Fruit fly (Drosophila melanogaster) whole organism, wandering third instar larva: Measurements from ENCODE around the gene Cpr67B.
A peak's percentile ranks its signal among the peaks of the same experiment; 100 is the strongest.

Experiments
- Abd-B ChIP-seq: fragments of >200 bp; optimal IDR thresholded peaks from 2 replicates; lab custom pipeline; 2017; ENCODE audit warnings: missing biosample characterization, missing genetic modification characterization
- Dfd ChIP-seq: fragments of >200 bp; optimal IDR thresholded peaks from 2 replicates; lab custom pipeline; 2017; ENCODE audit warnings: missing biosample characterization, missing genetic modification characterization
- Hnf4 ChIP-seq: fragments of 200-800 bp; sonication (Bioruptor generic); optimal IDR thresholded peaks from 2 replicates; lab custom pipeline; 2016; ENCODE audit warnings: missing biosample characterization, mild to moderate bottlenecking, missing genetic modification characterization
- Hr78 ChIP-seq: fragments of >200 bp; optimal IDR thresholded peaks from 2 replicates; lab custom pipeline; 2017; ENCODE audit warnings: missing biosample characterization, missing genetic modification characterization
- Mio ChIP-seq: sonication (Bioruptor generic); optimal IDR thresholded peaks from 2 replicates; lab custom pipeline; 2016; ENCODE audit warnings: missing biosample characterization, missing genetic modification characterization
- Myc ChIP-seq: fragments of >200 bp; optimal IDR thresholded peaks from 2 replicates; lab custom pipeline; 2017
- OdsH ChIP-seq: fragments of 200-800 bp; sonication (Bioruptor generic); optimal IDR thresholded peaks from 2 replicates; lab custom pipeline; 2016; ENCODE audit warnings: missing biosample characterization, mild to moderate bottlenecking, missing genetic modification characterization
- Rel ChIP-seq, 2 experiments: fragments of 200-800 bp; sonication (Bioruptor generic) in 1 of 2; optimal IDR thresholded peaks; 2 replicates in 1 of 2; 3 replicates in 1 of 2; lab custom pipeline; 2016 to 2019; ENCODE audit warnings: mild to moderate bottlenecking in 2 of 2, missing biosample characterization in 2 of 2, missing genetic modification characterization in 2 of 2, moderate library complexity in 1 of 2
- dsf ChIP-seq: sonication (Bioruptor generic); optimal IDR thresholded peaks from 2 replicates; lab custom pipeline; 2016; ENCODE audit warnings: missing biosample characterization, missing genetic modification characterization, borderline replicate concordance
- foxo ChIP-seq, 2 experiments: fragments of 200-800 bp; sonication (Bioruptor generic); optimal IDR thresholded peaks; 2 replicates in 1 of 2; 3 replicates in 1 of 2; lab custom pipeline; 2016 to 2017; ENCODE audit warnings: missing biosample characterization in 2 of 2, missing genetic modification characterization in 2 of 2
- psq ChIP-seq: fragments of 200-800 bp; sonication (Bioruptor generic); optimal IDR thresholded peaks from 3 replicates; lab custom pipeline; 2017; ENCODE audit warnings: missing biosample characterization, mild to moderate bottlenecking, missing genetic modification characterization, moderate library complexity
- usp ChIP-seq: fragments of >200 bp; optimal IDR thresholded peaks from 2 replicates; lab custom pipeline; 2017; ENCODE audit warnings: missing biosample characterization, missing genetic modification characterization

DNA sequence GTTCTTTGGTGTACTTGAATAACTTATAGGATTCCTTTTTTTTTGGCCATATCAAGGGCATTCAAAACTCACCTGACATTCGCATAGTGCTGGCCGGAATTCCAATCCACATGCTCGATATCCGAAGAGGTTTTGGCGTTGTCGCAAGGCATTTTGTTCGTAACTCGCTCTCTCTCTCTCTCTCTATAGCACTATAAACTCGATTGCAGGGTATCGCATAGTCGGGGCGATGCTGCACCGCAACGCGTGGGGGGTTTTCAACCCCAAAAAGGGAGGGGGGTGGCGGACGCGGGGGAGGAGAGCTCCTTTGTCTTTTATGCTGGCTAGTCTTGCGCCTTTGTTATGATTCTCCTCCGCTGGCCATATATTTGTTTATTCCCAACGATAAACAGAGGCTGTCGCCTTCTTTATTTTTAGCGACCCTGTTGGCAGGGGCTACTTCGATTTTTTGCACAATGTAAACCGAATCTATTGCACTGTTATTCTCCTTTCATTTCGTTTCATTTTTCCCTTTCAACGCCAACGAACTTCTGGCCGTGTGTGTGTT, 6.1 kb upstream of the Cpr67B start:
- TF ChIP-seq usp (no peak), foxo (GFP tag; optimal IDR thresholded peaks at IDR 0.05; lab: Kevin White, UChicago) (peak in 1 of 2 experiments; percentile 36), OdsH (GFP tag; lab: Kevin White, UChicago) (no peak), psq (GFP tag; lab: Kevin White, UChicago) (no peak), dsf (GFP tag; lab: Kevin White, UChicago) (no peak), Abd-B (GFP tag; lab: Kevin White, UChicago) (no peak), Myc (lab: Kevin White, UChicago) (no peak), Hnf4 (GFP tag; lab: Kevin White, UChicago) (no peak), Hr78 (GFP tag; lab: Kevin White, UChicago) (no peak), Dfd (GFP tag; lab: Kevin White, UChicago) (no peak), Rel (GFP tag; optimal IDR thresholded peaks at IDR 0.05; lab: Kevin White, UChicago) (no peak), Rel (tag; optimal IDR thresholded peaks at IDR 0.05; lab: Kevin White, UChicago) (peak; percentile 51), Mio (no peak)
